Worm (Caenorhabditis elegans): Measurements from ENCODE around the gene col-173.

Gene col-173

DNA sequence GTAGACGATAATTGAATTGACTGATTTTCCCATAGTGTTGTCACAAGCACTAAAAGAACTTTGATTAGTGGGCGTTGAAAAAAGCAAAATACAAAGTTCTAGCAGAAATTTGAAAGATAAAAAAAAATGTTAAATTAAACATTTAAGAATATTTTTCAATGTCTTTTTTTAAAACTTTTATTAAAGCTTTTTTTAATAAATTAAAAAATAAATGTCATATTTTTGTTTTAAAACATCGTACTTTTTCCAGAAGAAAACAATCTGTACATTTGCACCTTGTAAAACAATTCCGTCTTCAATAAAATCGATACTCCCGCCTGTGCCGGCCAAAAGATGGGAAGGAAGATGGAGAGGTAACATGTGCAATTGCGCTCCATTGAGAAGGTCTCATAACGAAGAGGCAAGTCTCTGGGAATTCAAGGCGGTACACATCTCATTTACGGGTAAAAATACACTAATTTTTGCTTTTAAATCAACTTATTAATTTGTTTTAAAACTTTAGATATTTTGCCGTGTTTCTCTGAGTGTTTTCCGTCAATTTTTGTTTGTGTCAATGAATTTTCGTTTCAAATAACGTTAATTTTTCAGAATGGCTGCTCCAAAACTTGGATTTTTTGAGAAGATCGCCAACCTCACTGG, 36.5 kb downstream of the col-173 start, which contains the start of the genes glr-6 and asg-2 (continued):
- TF ChIP-seq nfyb-1 (GFP tag; IDR thresholded peaks at IDR 0.05), result no peak
- no peak for TF ChIP-seq ztf-18 (tag; optimal IDR thresholded peaks at IDR 0.05)
- no peak for TF ChIP-seq ama-1 (optimal IDR thresholded peaks at IDR 0.05)
- no peak for TF ChIP-seq ama-1 (GFP tag; optimal IDR thresholded peaks at IDR 0.05)
- TF ChIP-seq Y79H2A.3 (GFP tag; conservative IDR thresholded peaks at IDR 0.05), result no peak
- no peak for TF ChIP-seq athp-1 (tag; optimal IDR thresholded peaks at IDR 0.05)
- TF ChIP-seq cebp-2 (GFP tag; IDR thresholded peaks at IDR 0.05), result no peak
- no peak for TF ChIP-seq bed-1 (GFP tag; IDR thresholded peaks at IDR 0.05)
- no peak for TF ChIP-seq repo-1 (tag; optimal IDR thresholded peaks at IDR 0.05)
- no peak for TF ChIP-seq nhr-179 (tag; optimal IDR thresholded peaks at IDR 0.05)
- peak; percentile 61 for TF ChIP-seq rcor-1 (GFP tag; IDR thresholded peaks at IDR 0.05)
- TF ChIP-seq ekl-4 (GFP tag; IDR thresholded peaks at IDR 0.05), result no peak
- peak; percentile 66 for TF ChIP-seq ZK185.1 (tag; optimal IDR thresholded peaks at IDR 0.05; ENCODE audit: poor library complexity, severe bottlenecking)
- no peak for TF ChIP-seq gei-17 (GFP tag; optimal IDR thresholded peaks at IDR 0.05)
- 0 out of 2 replicates have a peak, but pooled peaks have one; percentile 22 for TF ChIP-seq egl-44 (GFP tag; IDR thresholded peaks at IDR 0.05)
- TF ChIP-seq ceh-79 (tag; optimal IDR thresholded peaks at IDR 0.05), result no peak
- no peak for TF ChIP-seq attf-6 (GFP tag; IDR thresholded peaks at IDR 0.05)
- no peak for TF ChIP-seq snpc-4 (GFP tag; optimal IDR thresholded peaks at IDR 0.05)
- TF ChIP-seq snpc-4 (tag; optimal IDR thresholded peaks at IDR 0.05), result peak in 1 of 4 experiments; percentile 8
- peak; percentile 50 for TF ChIP-seq F23B12.7 (tag; optimal IDR thresholded peaks at IDR 0.05; ENCODE audit: insufficient read depth)
- TF ChIP-seq ets-4 (GFP tag; optimal IDR thresholded peaks at IDR 0.05), result no peak
- no peak for TF ChIP-seq lag-1 (GFP tag; IDR thresholded peaks at IDR 0.05)
- TF ChIP-seq chd-7 (tag; optimal IDR thresholded peaks at IDR 0.05), result no peak
- 0 out of 2 replicates have a peak, but pooled peaks have one; percentile 13 for TF ChIP-seq pbrm-1 (GFP tag; IDR thresholded peaks at IDR 0.05)
- no peak for TF ChIP-seq lin-54 (GFP tag; optimal IDR thresholded peaks at IDR 0.05)
- no peak for TF ChIP-seq sea-2 (GFP tag; IDR thresholded peaks at IDR 0.05)
- TF ChIP-seq atf-7 (tag; optimal IDR thresholded peaks at IDR 0.05), result no peak
- peak; percentile 67; the same call in 1 of the 2 replicates for TF ChIP-seq aptf-2 (GFP tag; conservative IDR thresholded peaks at IDR 0.05)
- peak; percentile 60 for TF ChIP-seq K12H6.12 (tag; optimal IDR thresholded peaks at IDR 0.05)
- no peak for TF ChIP-seq madf-6 (GFP tag; IDR thresholded peaks at IDR 0.05)
- no peak for TF ChIP-seq C06A6.2 (GFP tag; conservative IDR thresholded peaks at IDR 0.05)
- no peak for TF ChIP-seq ccch-3 (GFP tag; optimal IDR thresholded peaks at IDR 0.05)
- TF ChIP-seq dpl-1 (GFP tag; optimal IDR thresholded peaks at IDR 0.05), result no peak
- no peak for TF ChIP-seq snpc-1.3 (tag; optimal IDR thresholded peaks at IDR 0.05; ENCODE audit: insufficient read depth)
- TF ChIP-seq lin-35 (GFP tag; optimal IDR thresholded peaks at IDR 0.05), result peak in 1 of 3 experiments; percentile 44
- TF ChIP-seq ceh-40 (GFP tag; IDR thresholded peaks at IDR 0.05), result no peak
- no peak for TF ChIP-seq T07F8.4 (tag; optimal IDR thresholded peaks at IDR 0.05)
- peak; percentile 95 for TF ChIP-seq mcd-1 (GFP tag; IDR thresholded peaks at IDR 0.05)
- TF ChIP-seq dpff-1 (tag; optimal IDR thresholded peaks at IDR 0.05), result no peak

DNA sequence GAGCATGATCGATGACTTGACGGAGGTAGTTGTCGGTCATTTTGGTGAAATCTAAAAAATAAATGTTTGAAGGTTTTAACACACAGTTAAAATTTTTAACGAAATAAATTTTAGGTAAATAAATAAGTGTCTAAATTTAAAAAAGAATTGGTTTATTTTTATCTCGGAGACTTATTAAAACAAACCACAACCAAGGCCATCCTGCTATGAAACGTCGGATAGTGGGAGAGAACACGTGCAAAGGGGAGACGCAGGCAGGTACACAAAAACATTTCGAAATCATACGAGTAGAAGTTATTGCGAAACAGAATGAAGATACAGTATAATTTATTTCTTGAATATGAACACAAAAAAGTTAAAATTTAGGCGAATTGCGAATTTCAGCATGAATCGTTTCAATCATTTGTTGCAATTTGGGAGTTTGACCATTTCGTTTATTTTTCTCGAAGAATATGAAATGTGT, 41.2 kb downstream of the col-173 start, which contains the start of gene F41B4.3:
F41B4.3 (minus strand) TSS at position 51 of the 463 bp plus-strand sequence.
- TF ChIP-seq rpc-1 (optimal IDR thresholded peaks at IDR 0.05) (no peak), rpc-1 (tag; optimal IDR thresholded peaks at IDR 0.05) (no peak), cebp-1 (GFP tag; IDR thresholded peaks at IDR 0.05) (peak; percentile 85), cebp-1 (tag; optimal IDR thresholded peaks at IDR 0.05) (peak; percentile 96), hmg-1.2 (GFP tag; IDR thresholded peaks at IDR 0.05) (peak; percentile 72)
